Worm (Caenorhabditis elegans): ENCODE data around the gene xbp-1.

- no peak for TF ChIP-seq nhr-12 (tag; optimal IDR thresholded peaks at IDR 0.05)
- TF ChIP-seq ces-1 (GFP tag; optimal IDR thresholded peaks at IDR 0.05), result no peak
These were observed 921 bp downstream of the xbp-1 start for ce11 chrIII:4194349-4195110.

Data from whole organism, mixed stage, embryonic.